Worm (Caenorhabditis elegans) whole organism, mixed stage, embryonic: Measurements from ENCODE around the gene srd-51.

Experiments
- nhr-237 ChIP-seq: fragments of 150-350 bp; optimal IDR thresholded peaks from 2 replicates; lab custom pipeline; 2014; ENCODE audit warnings: missing biosample characterization, missing genetic modification characterization
- pha-4 ChIP-seq: fragments of 150-350 bp; optimal IDR thresholded peaks from 2 replicates; lab custom pipeline; 2018; ENCODE audit warnings: missing biosample characterization, missing genetic modification reagents, missing genetic modification characterization
- unc-39 ChIP-seq: fragments of 150-350 bp; optimal IDR thresholded peaks from 2 replicates; lab custom pipeline; 2014; ENCODE audit warnings: missing biosample characterization, missing genetic modification characterization
- unc-62 ChIP-seq: fragments of 150-350 bp; optimal IDR thresholded peaks from 2 replicates; lab custom pipeline; 2014; ENCODE audit warnings: missing biosample characterization, missing genetic modification reagents, missing genetic modification characterization

DNA sequence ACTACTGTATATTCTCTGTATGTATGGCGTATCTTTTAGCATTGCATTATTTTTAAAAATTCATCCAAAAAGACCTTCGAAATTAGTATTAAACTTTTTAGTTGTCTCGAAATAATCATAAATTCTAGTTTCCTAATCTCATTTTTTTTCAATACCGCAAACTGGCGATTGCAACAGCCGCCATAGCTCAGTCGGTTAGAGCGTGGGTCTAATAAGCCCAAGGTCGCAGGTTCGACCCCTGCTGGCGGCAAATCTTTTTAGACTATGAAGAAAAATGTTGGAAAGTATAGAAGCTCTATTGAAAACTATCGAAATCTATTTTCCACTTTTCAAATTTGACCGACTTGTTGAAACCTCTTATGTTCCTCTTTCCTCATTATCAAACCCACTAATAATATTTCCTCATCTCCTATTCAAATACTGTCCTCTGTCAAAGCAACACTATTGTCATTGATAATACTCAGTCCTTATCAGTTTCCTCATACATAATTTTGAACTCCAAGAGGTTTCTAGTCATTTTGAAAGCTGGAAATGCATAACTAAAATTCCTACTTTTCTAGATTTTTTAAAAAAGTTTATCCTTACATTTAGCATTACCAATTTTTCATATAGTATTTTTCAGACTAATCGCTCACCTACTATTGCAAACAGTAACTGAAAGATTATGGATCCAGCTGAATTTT lies 48.8 kb downstream of the srd-51 start, which contains the start of gene jmjd-3.3:
- TF ChIP-seq unc-39 (tag; lab: Kevin White, UChicago) (no peak), unc-62 (no peak), pha-4 (no peak), nhr-237 (tag; lab: Kevin White, UChicago) (no peak)
